Worm (Caenorhabditis elegans) whole organism, L1 larva: ENCODE measurements around the gene F08D12.7.

Experiments
- C04F5.9 ChIP-seq: sonication (generic microtip); optimal IDR thresholded peaks from 2 replicates; lab custom pipeline; 2016; ENCODE audit warnings: missing genetic modification characterization, missing compliant biosample characterization
- Y116A8C.19 ChIP-seq: sonication (generic microtip); optimal IDR thresholded peaks from 2 replicates; lab custom pipeline; 2016; ENCODE audit warnings: missing compliant biosample characterization, missing genetic modification characterization, borderline replicate concordance
- aha-1 ChIP-seq: fragments of 150-350 bp; optimal IDR thresholded peaks from 2 replicates; lab custom pipeline; 2014; ENCODE audit warnings: missing biosample characterization, missing genetic modification characterization
- aly-2 ChIP-seq: fragments of 150-350 bp; optimal IDR thresholded peaks from 2 replicates; lab custom pipeline; 2014; ENCODE audit warnings: missing biosample characterization, missing genetic modification characterization
- ama-1 ChIP-seq: fragments of 150-350 bp; optimal IDR thresholded peaks from 2 replicates; lab custom pipeline; 2014
- blmp-1 ChIP-seq: fragments of 150-350 bp; optimal IDR thresholded peaks from 2 replicates; lab custom pipeline; 2014; ENCODE audit warnings: missing biosample characterization, missing genetic modification characterization
- ceh-82 ChIP-seq, 3 experiments: fragments of 150-350 bp in 1 of 3; sonication (generic microtip) in 2 of 3; optimal IDR thresholded peaks; 2 replicates each; lab custom pipeline; 2014 to 2017; ENCODE audit warnings: missing biosample characterization in 3 of 3, missing genetic modification characterization in 3 of 3
- ceh-90 ChIP-seq: sonication (generic microtip); optimal IDR thresholded peaks from 2 replicates; lab custom pipeline; 2016; ENCODE audit warnings: missing genetic modification characterization, missing compliant biosample characterization
- ces-1 ChIP-seq: fragments of 150-350 bp; optimal IDR thresholded peaks from 2 replicates; lab custom pipeline; 2014; ENCODE audit warnings: missing biosample characterization, missing genetic modification reagents, missing genetic modification characterization
- dpl-1 ChIP-seq, 3 experiments: fragments of 150-350 bp in 2 of 3; sonication (generic microtip) in 1 of 3; optimal IDR thresholded peaks; 2 replicates each; lab custom pipeline; 2014 to 2017; ENCODE audit warnings: missing biosample characterization in 3 of 3, missing genetic modification characterization in 3 of 3, missing genetic modification reagents in 3 of 3
- efl-3 ChIP-seq: fragments of 200-800 bp; sonication (Bioruptor generic); optimal IDR thresholded peaks from 2 replicates; lab custom pipeline; 2018; ENCODE audit warnings: mild to moderate bottlenecking, missing genetic modification characterization, missing compliant biosample characterization
- elt-2 ChIP-seq: sonication (generic microtip); optimal IDR thresholded peaks from 2 replicates; lab custom pipeline; 2016; ENCODE audit warnings: missing genetic modification characterization, mild to moderate bottlenecking, inconsistent platforms, missing compliant biosample characterization, missing genetic modification reagents
- ets-5 ChIP-seq: fragments of 200-800 bp; sonication (Bioruptor generic); IDR thresholded peaks from 2 replicates; pipeline ENCODE4 v1.3.6; 2022; ENCODE audit warnings: missing genetic modification characterization, missing compliant biosample characterization
- fkh-10 ChIP-seq: sonication (generic microtip); optimal IDR thresholded peaks from 2 replicates; lab custom pipeline; 2017; ENCODE audit warnings: missing biosample characterization, missing genetic modification reagents, missing genetic modification characterization
- fkh-4 ChIP-seq: sonication (generic microtip); optimal IDR thresholded peaks from 2 replicates; lab custom pipeline; 2016; ENCODE audit warnings: missing compliant biosample characterization, missing genetic modification characterization, borderline replicate concordance
- grh-1 ChIP-seq: fragments of 200-800 bp; sonication (Bioruptor generic); IDR thresholded peaks from 2 replicates; pipeline ENCODE4 v1.3.6; 2022; ENCODE audit warnings: missing genetic modification reagents, missing genetic modification characterization, missing compliant biosample characterization
- hpl-2 ChIP-seq: fragments of 150-350 bp; optimal IDR thresholded peaks from 2 replicates; lab custom pipeline; 2014; ENCODE audit warnings: missing biosample characterization, missing genetic modification reagents, missing genetic modification characterization
- lin-14 ChIP-seq: fragments of 200-800 bp; sonication (Bioruptor generic); optimal IDR thresholded peaks from 2 replicates; lab custom pipeline; 2018; ENCODE audit warnings: mild to moderate bottlenecking, missing genetic modification characterization, moderate library complexity, missing compliant biosample characterization
- lin-15B ChIP-seq: fragments of 150-350 bp; sonication (generic microtip); optimal IDR thresholded peaks from 3 replicates; lab custom pipeline; 2014; ENCODE audit warnings: missing biosample characterization, missing genetic modification characterization
- lin-35 ChIP-seq, 2 experiments: fragments of 150-350 bp; optimal IDR thresholded peaks; 2 replicates each; lab custom pipeline; 2014; ENCODE audit warnings: missing biosample characterization in 2 of 2, missing genetic modification characterization in 2 of 2, missing genetic modification reagents in 2 of 2
- lir-3 ChIP-seq: sonication (generic microtip); optimal IDR thresholded peaks from 2 replicates; lab custom pipeline; 2016; ENCODE audit warnings: mild to moderate bottlenecking, missing genetic modification characterization, moderate library complexity, missing compliant biosample characterization; ENCODE audit not compliant: poor library complexity
- mdl-1 ChIP-seq, 2 experiments: fragments of 150-350 bp; optimal IDR thresholded peaks; 2 replicates each; lab custom pipeline; 2014 to 2017; ENCODE audit warnings: missing biosample characterization in 2 of 2, missing genetic modification characterization in 2 of 2, inconsistent platforms in 1 of 2
- mep-1 ChIP-seq: fragments of 150-350 bp; optimal IDR thresholded peaks from 2 replicates; lab custom pipeline; 2014; ENCODE audit warnings: missing biosample characterization, missing genetic modification characterization
- nhr-11 ChIP-seq: fragments of 150-350 bp; optimal IDR thresholded peaks from 2 replicates; lab custom pipeline; 2014; ENCODE audit warnings: missing biosample characterization, missing genetic modification characterization
- nhr-20 ChIP-seq: sonication (generic microtip); optimal IDR thresholded peaks from 2 replicates; lab custom pipeline; 2016; ENCODE audit warnings: mild to moderate bottlenecking, missing genetic modification characterization, missing compliant biosample characterization
- nhr-237 ChIP-seq: fragments of 150-350 bp; optimal IDR thresholded peaks from 2 replicates; lab custom pipeline; 2014; ENCODE audit warnings: missing biosample characterization, missing genetic modification characterization
- nhr-28 ChIP-seq: fragments of 150-350 bp; optimal IDR thresholded peaks from 2 replicates; lab custom pipeline; 2014; ENCODE audit warnings: missing biosample characterization, missing genetic modification characterization
- nhr-47 ChIP-seq: sonication (generic microtip); optimal IDR thresholded peaks from 2 replicates; lab custom pipeline; 2016; ENCODE audit warnings: mild to moderate bottlenecking, missing genetic modification characterization, moderate library complexity, missing compliant biosample characterization
- nhr-76 ChIP-seq: sonication (generic microtip); optimal IDR thresholded peaks from 2 replicates; lab custom pipeline; 2017; ENCODE audit warnings: missing biosample characterization, missing genetic modification characterization
- nhr-77 ChIP-seq: fragments of 150-350 bp; optimal IDR thresholded peaks from 2 replicates; lab custom pipeline; 2014; ENCODE audit warnings: missing biosample characterization, missing genetic modification characterization
- nhr-85 ChIP-seq: sonication (generic microtip); peaks from one replicate; lab custom pipeline; 2016; ENCODE audit warnings: missing genetic modification characterization, inconsistent platforms, missing compliant biosample characterization
- nhr-90 ChIP-seq: sonication (generic microtip); optimal IDR thresholded peaks from 2 replicates; lab custom pipeline; 2016; ENCODE audit warnings: mild to moderate bottlenecking, missing genetic modification characterization, missing compliant biosample characterization; ENCODE audit not compliant: poor library complexity
- pax-3 ChIP-seq: fragments of 200-800 bp; sonication (Bioruptor generic); optimal IDR thresholded peaks from 2 replicates; lab custom pipeline; 2018; ENCODE audit warnings: mild to moderate bottlenecking, missing genetic modification characterization, moderate library complexity, missing compliant biosample characterization
- skn-1 ChIP-seq: fragments of 150-350 bp; optimal IDR thresholded peaks from 2 replicates; lab custom pipeline; 2014; ENCODE audit warnings: missing biosample characterization, missing genetic modification characterization
- snu-23 ChIP-seq: sonication (generic microtip); optimal IDR thresholded peaks from 2 replicates; lab custom pipeline; 2016; ENCODE audit warnings: missing genetic modification characterization, missing compliant biosample characterization
- sox-4 ChIP-seq: sonication (generic microtip); optimal IDR thresholded peaks from 2 replicates; lab custom pipeline; 2016; ENCODE audit warnings: missing genetic modification characterization, missing compliant biosample characterization
- sptf-1 ChIP-seq: fragments of 150-350 bp; optimal IDR thresholded peaks from 2 replicates; lab custom pipeline; 2014; ENCODE audit warnings: missing biosample characterization, missing genetic modification characterization
- sup-37 ChIP-seq: fragments of 200-800 bp; sonication (Bioruptor generic); optimal IDR thresholded peaks from 2 replicates; lab custom pipeline; 2018; ENCODE audit warnings: mild to moderate bottlenecking, missing genetic modification characterization, missing compliant biosample characterization
- tbx-2 ChIP-seq: sonication (generic microtip); optimal IDR thresholded peaks from 2 replicates; lab custom pipeline; 2016; ENCODE audit warnings: missing genetic modification characterization, missing compliant biosample characterization
- tlp-1 ChIP-seq: fragments of 150-350 bp; optimal IDR thresholded peaks from 2 replicates; lab custom pipeline; 2014; ENCODE audit warnings: missing biosample characterization, missing genetic modification characterization
- unc-30 ChIP-seq: sonication (generic microtip); optimal IDR thresholded peaks from 2 replicates; lab custom pipeline; 2017; ENCODE audit warnings: missing biosample characterization, missing genetic modification characterization
- unc-62 ChIP-seq: fragments of 150-350 bp; optimal IDR thresholded peaks from 2 replicates; lab custom pipeline; 2014; ENCODE audit warnings: missing biosample characterization, missing genetic modification reagents, missing genetic modification characterization
- unc-98 ChIP-seq: fragments of 200-800 bp; sonication (Bioruptor generic); IDR thresholded peaks from 2 replicates; pipeline ENCODE4 v1.3.6; 2022; ENCODE audit warnings: missing genetic modification characterization, missing compliant biosample characterization
- vab-15 ChIP-seq: sonication (generic microtip); optimal IDR thresholded peaks from 2 replicates; lab custom pipeline; 2017; ENCODE audit warnings: missing genotype, mild to moderate bottlenecking, missing genetic modification characterization, missing compliant biosample characterization
- xbp-1 ChIP-seq: sonication (generic microtip); optimal IDR thresholded peaks from 2 replicates; lab custom pipeline; 2016; ENCODE audit warnings: missing genetic modification characterization, missing compliant biosample characterization
- zag-1 ChIP-seq: fragments of 150-350 bp; optimal IDR thresholded peaks from 2 replicates; lab custom pipeline; 2014; ENCODE audit warnings: missing biosample characterization, missing genetic modification characterization
- zip-4 ChIP-seq: fragments of 200-800 bp; sonication (Bioruptor generic); optimal IDR thresholded peaks from 2 replicates; lab custom pipeline; 2018; ENCODE audit warnings: mild to moderate bottlenecking, missing genetic modification characterization, moderate library complexity, missing compliant biosample characterization
- ztf-11 ChIP-seq, 2 experiments: sonication (generic microtip); optimal IDR thresholded peaks; 2 replicates each; lab custom pipeline; 2016 to 2017; ENCODE audit warnings: missing genetic modification characterization in 2 of 2, missing biosample characterization in 1 of 2, missing compliant biosample characterization in 1 of 2

F08D12.7 gene

ce11 chrII:2752536-2752935 lies 16.4 kb downstream of the F08D12.7 start, which contains the start of gene F29A7.6 (continued):
- TF ChIP-seq nhr-237: no peak
- no peak for TF ChIP-seq tlp-1
- peak; percentile 65 for TF ChIP-seq sox-4 (tag; lab: Kevin White, UChicago)
- no peak for TF ChIP-seq unc-30 (tag; lab: Kevin White, UChicago)
- TF ChIP-seq nhr-20: peak; percentile 66
- peak; percentile 41 for TF ChIP-seq skn-1 (tag; lab: Kevin White, UChicago)
- no peak for TF ChIP-seq nhr-76 (tag; lab: Kevin White, UChicago)
- peak; percentile 67 for TF ChIP-seq xbp-1
- 0 out of 2 replicates have a peak, but pooled peaks have one; percentile 19 for TF ChIP-seq grh-1
- TF ChIP-seq lin-14 (GFP tag; lab: Kevin White, UChicago): peak; percentile 78
- peak; percentile 53 to 63 for TF ChIP-seq lin-35 (GFP tag; optimal IDR thresholded peaks at IDR 0.05; lab: Kevin White, UChicago)
- peak; percentile 60 for TF ChIP-seq lin-15B

- TF ChIP-seq nhr-28 (tag; lab: Kevin White, UChicago) (no peak), lir-3 (no peak), zag-1 (tag; lab: Kevin White, UChicago) (no peak), fkh-4 (tag; lab: Kevin White, UChicago) (no peak), zip-4 (no peak), efl-3 (no peak), unc-98 (no peak), nhr-77 (tag; lab: Kevin White, UChicago) (no peak), nhr-90 (tag; lab: Kevin White, UChicago) (no peak), ceh-90 (tag; lab: Kevin White, UChicago) (no peak), mdl-1 (tag; optimal IDR thresholded peaks at IDR 0.05; lab: Kevin White, UChicago) (no peak), unc-62 (GFP tag; lab: Kevin White, UChicago) (no peak), lin-14 (GFP tag; lab: Kevin White, UChicago) (no peak), tbx-2 (no peak), mep-1 (tag; lab: Kevin White, UChicago) (no peak)
Measured at ce11 chrII:2751278-2751677, 17.6 kb downstream of the F08D12.7 start.

ce11 chrII:2749595-2750048 lies 19.3 kb downstream of the F08D12.7 start, which contains the start of gene F29A7.4:
Gene F29A7.4 (plus strand): TSS chrII:2749998.
- TF ChIP-seq elt-2: peak; percentile 72
- TF ChIP-seq aha-1 (tag; lab: Kevin White, UChicago): no peak

DNA sequence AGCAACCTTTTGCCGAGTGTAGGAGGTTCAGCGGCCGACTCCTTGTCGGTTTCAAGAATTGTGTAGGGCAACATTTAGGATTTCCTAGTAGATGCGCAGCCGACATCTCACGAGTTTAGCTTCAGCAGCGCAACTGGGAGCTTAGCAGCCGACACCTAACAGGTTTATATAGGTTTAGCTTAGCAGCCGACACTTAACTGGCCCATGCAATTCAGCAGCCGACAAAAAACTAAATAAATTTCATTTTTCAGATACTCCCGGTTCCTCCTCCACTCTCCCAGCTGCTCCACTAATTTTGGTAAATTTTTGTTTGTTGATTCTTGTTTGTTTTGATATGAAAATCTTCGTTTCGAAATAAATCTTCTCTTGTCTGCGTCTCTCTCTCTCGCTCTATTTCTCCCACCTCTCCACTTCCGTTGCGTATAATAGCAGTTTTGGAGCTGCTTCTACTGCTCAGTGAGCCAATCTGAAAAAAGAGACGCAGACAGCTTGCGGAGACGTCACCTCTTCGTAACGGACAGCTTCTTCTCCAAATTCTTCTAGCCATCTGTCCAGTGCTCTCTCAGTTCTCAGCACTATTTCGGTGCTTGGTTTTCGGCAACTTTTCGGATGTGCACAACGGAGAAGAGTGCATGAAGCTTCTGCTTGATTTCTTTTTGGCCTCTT lies 20.8 kb downstream of the F08D12.7 start:
- TF ChIP-seq ces-1 (GFP tag; lab: Kevin White, UChicago) (no peak), sptf-1 (no peak), unc-62 (GFP tag; lab: Kevin White, UChicago) (no peak), pax-3 (tag; lab: Kevin White, UChicago) (no peak), snu-23 (peak; percentile 55), nhr-76 (tag; lab: Kevin White, UChicago) (no peak), zip-4 (no peak), ztf-11 (tag; optimal IDR thresholded peaks at IDR 0.05; lab: Kevin White, UChicago) (no peak), dpl-1 (GFP tag; optimal IDR thresholded peaks at IDR 0.05; lab: Kevin White, UChicago) (peak in 2 of 3 experiments; percentile 10 to 11), vab-15 (tag; lab: Kevin White, UChicago) (no peak), fkh-10 (GFP tag; lab: Kevin White, UChicago) (peak; percentile 88), ets-5 (GFP tag; lab: Robert Waterston, UW) (no peak), sup-37 (peak; percentile 11), ama-1 (no peak), nhr-85 (tag; lab: Kevin White, UChicago) (no peak), ceh-82 (tag; optimal IDR thresholded peaks at IDR 0.05; lab: Kevin White, UChicago) (peak; percentile 50 to 64 (median 57)), aly-2 (tag; lab: Kevin White, UChicago) (no peak), unc-98 (no peak), hpl-2 (GFP tag; lab: Kevin White, UChicago) (no peak), blmp-1 (tag; lab: Kevin White, UChicago) (no peak), nhr-47 (peak; percentile 78), unc-30 (tag; lab: Kevin White, UChicago) (no peak), C04F5.9 (no peak), Y116A8C.19 (no peak), nhr-11 (no peak), nhr-77 (tag; lab: Kevin White, UChicago) (no peak)
